Worm (Caenorhabditis elegans): ENCODE data around the gene ule-2.
A peak's percentile ranks its signal among the peaks of the same experiment; 100 is the strongest.

ule-2 gene

ce11 chrIV:14611892-14612497 lies 22.9 kb upstream of the ule-2 start (continued):
- no peak for TF ChIP-seq ceh-100 (GFP tag; IDR thresholded peaks at IDR 0.05)
- TF ChIP-seq gei-17 (GFP tag; optimal IDR thresholded peaks at IDR 0.05) = no peak
- no peak for TF ChIP-seq ztf-22 (GFP tag; optimal IDR thresholded peaks at IDR 0.05)
- no peak for TF ChIP-seq nfya-1 (tag; optimal IDR thresholded peaks at IDR 0.05; ENCODE audit: borderline replicate concordance, insufficient read depth)
- no peak for TF ChIP-seq snpc-1.3 (tag; optimal IDR thresholded peaks at IDR 0.05; ENCODE audit: insufficient read depth)
- TF ChIP-seq tlf-1 (GFP tag; optimal IDR thresholded peaks at IDR 0.05) = no peak
- no peak for TF ChIP-seq ZK185.1 (tag; optimal IDR thresholded peaks at IDR 0.05; ENCODE audit: poor library complexity, severe bottlenecking)
- TF ChIP-seq madf-10 (tag; optimal IDR thresholded peaks at IDR 0.05) = no peak
- no peak for TF ChIP-seq F23B12.7 (tag; optimal IDR thresholded peaks at IDR 0.05; ENCODE audit: insufficient read depth)
- no peak for TF ChIP-seq ztf-25 (GFP tag; IDR thresholded peaks at IDR 0.05)
- TF ChIP-seq F57C9.4 (tag; optimal IDR thresholded peaks at IDR 0.05) = no peak
- TF ChIP-seq ztf-18 (tag; optimal IDR thresholded peaks at IDR 0.05) = no peak
- TF ChIP-seq nhr-90 (tag; optimal IDR thresholded peaks at IDR 0.05) = no peak
- no peak for TF ChIP-seq B0336.3 (GFP tag; IDR thresholded peaks at IDR 0.05)
- TF ChIP-seq T26A5.8 (tag; optimal IDR thresholded peaks at IDR 0.05) = no peak
- TF ChIP-seq atf-7 (tag; optimal IDR thresholded peaks at IDR 0.05) = no peak
- no peak for TF ChIP-seq F39B2.1 (GFP tag; IDR thresholded peaks at IDR 0.05)
- no peak for TF ChIP-seq ztf-3 (GFP tag; optimal IDR thresholded peaks at IDR 0.05)
- TF ChIP-seq hlh-12 (tag; optimal IDR thresholded peaks at IDR 0.05) = no peak
- no peak for TF ChIP-seq zim-3 (tag; optimal IDR thresholded peaks at IDR 0.05)
- no peak for TF ChIP-seq akir-1 (GFP tag; optimal IDR thresholded peaks at IDR 0.05)
- 0 out of 2 replicates have a peak, but pooled peaks have one; percentile 18 for TF ChIP-seq Y79H2A.3 (GFP tag; conservative IDR thresholded peaks at IDR 0.05)
- no peak for TF ChIP-seq mxl-1 (tag; optimal IDR thresholded peaks at IDR 0.05)
- TF ChIP-seq ceh-79 (tag; optimal IDR thresholded peaks at IDR 0.05) = no peak
- TF ChIP-seq cebp-1 (GFP tag; IDR thresholded peaks at IDR 0.05) = no peak
- peak; percentile 29 for TF ChIP-seq cebp-1 (tag; optimal IDR thresholded peaks at IDR 0.05)
- TF ChIP-seq Y95B8A.8 (GFP tag; IDR thresholded peaks at IDR 0.05) = no peak
- TF ChIP-seq sea-2 (GFP tag; IDR thresholded peaks at IDR 0.05) = no peak

- TF ChIP-seq nhr-80 (tag; optimal IDR thresholded peaks at IDR 0.05) = peak; percentile 49
- TF ChIP-seq nfyb-1 (GFP tag; IDR thresholded peaks at IDR 0.05) = no peak
- peak; percentile 31 for TF ChIP-seq unc-62 (GFP tag; optimal IDR thresholded peaks at IDR 0.05)
- TF ChIP-seq lin-26 (GFP tag; IDR thresholded peaks at IDR 0.05) = 0 out of 2 replicates have a peak, but pooled peaks have one; percentile 9
- TF ChIP-seq fkh-3 (tag; optimal IDR thresholded peaks at IDR 0.05) = no peak
- TF ChIP-seq attf-6 (GFP tag; IDR thresholded peaks at IDR 0.05) = no peak
- TF ChIP-seq tbp1 (GFP tag; optimal IDR thresholded peaks at IDR 0.05) = peak; percentile 29
- peak; percentile 4; the same call in 1 of the 2 replicates for TF ChIP-seq hmg-1.2 (GFP tag; IDR thresholded peaks at IDR 0.05)
- no peak for TF ChIP-seq K12H6.12 (tag; optimal IDR thresholded peaks at IDR 0.05)
- TF ChIP-seq ceh-27 (GFP tag; optimal IDR thresholded peaks at IDR 0.05) = peak; percentile 28
- TF ChIP-seq sdz-38 (tag; optimal IDR thresholded peaks at IDR 0.05) = no peak
- TF ChIP-seq nhr-27 (tag; optimal IDR thresholded peaks at IDR 0.05) = peak; percentile 26
- TF ChIP-seq mcd-1 (GFP tag; IDR thresholded peaks at IDR 0.05) = no peak
- TF ChIP-seq F55B11.4 (tag; optimal IDR thresholded peaks at IDR 0.05; ENCODE audit: borderline replicate concordance, insufficient read depth) = no peak
- TF ChIP-seq somi-1 (GFP tag; optimal IDR thresholded peaks at IDR 0.05) = peak; percentile 72
- no peak for TF ChIP-seq cebp-2 (GFP tag; IDR thresholded peaks at IDR 0.05)
- no peak for TF ChIP-seq zfh-2 (GFP tag; conservative IDR thresholded peaks at IDR 0.05)
- no peak for TF ChIP-seq snpc-1.3 (tag; optimal IDR thresholded peaks at IDR 0.05; ENCODE audit: insufficient read depth)
- no peak for TF ChIP-seq ztf-26 (tag; optimal IDR thresholded peaks at IDR 0.05)
- TF ChIP-seq ccch-3 (GFP tag; optimal IDR thresholded peaks at IDR 0.05) = no peak
- TF ChIP-seq cebp-1 (GFP tag; IDR thresholded peaks at IDR 0.05) = no peak
- TF ChIP-seq cebp-1 (tag; optimal IDR thresholded peaks at IDR 0.05) = peak; percentile 20
Measured at ce11 chrIV:14612547-14613329, 22.2 kb upstream of the ule-2 start.

All from whole organism, young adult.